Fruit fly (Drosophila melanogaster): ENCODE data around the gene ScsbetaG.

DNA sequence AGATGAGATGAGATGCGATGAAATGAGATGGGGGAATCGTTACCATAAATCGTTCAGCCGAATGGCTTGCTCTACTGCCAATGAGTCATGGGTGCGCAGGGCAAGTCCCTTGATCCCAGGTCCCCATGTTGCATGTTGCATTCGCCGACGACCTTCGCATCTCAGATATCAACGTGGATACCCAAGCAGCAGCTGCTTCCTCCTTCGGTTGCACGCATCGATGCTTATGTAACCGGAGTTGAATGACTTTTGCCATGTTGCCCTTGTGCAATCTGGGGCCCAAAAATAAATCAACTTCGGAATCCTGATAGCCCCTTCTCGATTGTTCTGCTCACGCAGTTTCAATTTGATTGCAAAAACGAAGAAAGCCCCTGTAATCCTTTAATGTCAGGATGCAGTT lies 9.8 kb downstream of the ScsbetaG start:
- TF ChIP-seq Vsx2 (GFP tag; optimal IDR thresholded peaks at IDR 0.05; ENCODE audit: partially characterized antibody) = no peak
- no peak for TF ChIP-seq Dif (GFP tag; optimal IDR thresholded peaks at IDR 0.05; ENCODE audit: partially characterized antibody)
- no peak for TF ChIP-seq brk (GFP tag; optimal IDR thresholded peaks at IDR 0.05)
- TF ChIP-seq usp (GFP tag; optimal IDR thresholded peaks at IDR 0.05) = no peak
- TF ChIP-seq fru (GFP tag; optimal IDR thresholded peaks at IDR 0.05) = no peak
- TF ChIP-seq Hr83 (GFP tag; optimal IDR thresholded peaks at IDR 0.05; ENCODE audit: poor library complexity, severe bottlenecking) = no peak
- TF ChIP-seq jim (GFP tag; optimal IDR thresholded peaks at IDR 0.05) = no peak

Data from whole organism, wandering third instar larva.